Fruit fly (Drosophila melanogaster) whole organism, embryonic: ENCODE results near the gene Vdup1.

Source experiments
- ATbp ChIP-seq: fragments of 200-800 bp; sonication (Bioruptor generic); optimal IDR thresholded peaks from 2 replicates; lab custom pipeline; 2017; ENCODE audit warnings: missing biosample characterization, mild to moderate bottlenecking, missing genetic modification characterization, missing genetic modification reagents
- Adf1 ChIP-seq: fragments of 200-800 bp; sonication (Bioruptor generic); IDR thresholded peaks from 2 replicates; pipeline ENCODE4 v1.3.6; 2022; ENCODE audit warnings: missing biosample characterization, missing genetic modification characterization
- B-H2 ChIP-seq: fragments of 200-800 bp; sonication (Bioruptor generic); optimal IDR thresholded peaks from 2 replicates; lab custom pipeline; 2018; ENCODE audit warnings: missing biosample characterization, mild to moderate bottlenecking, missing genetic modification characterization
- CG11093 ChIP-seq: fragments of 200-800 bp; sonication (Bioruptor generic); IDR thresholded peaks from 3 replicates; pipeline ENCODE4 v1.3.6; 2022; ENCODE audit warnings: missing biosample characterization, missing genetic modification characterization
- CG11695 ChIP-seq: fragments of 200-800 bp; sonication (Bioruptor generic); IDR thresholded peaks from 3 replicates; pipeline ENCODE4 v1.3.6; 2022; ENCODE audit warnings: missing biosample characterization, missing genetic modification characterization
- CG11696 ChIP-seq: fragments of 200-800 bp; sonication (Bioruptor generic); IDR thresholded peaks from 2 replicates; pipeline ENCODE4 v1.3.6; 2022; ENCODE audit warnings: missing biosample characterization, missing genetic modification characterization
- CG17328 ChIP-seq: fragments of 200-800 bp; sonication (Bioruptor generic); IDR thresholded peaks from 2 replicates; pipeline ENCODE4 v1.3.6; 2022; ENCODE audit warnings: missing biosample characterization, missing genetic modification characterization
- CG1832 ChIP-seq: fragments of 200-800 bp; sonication (Bioruptor generic); optimal IDR thresholded peaks from 2 replicates; lab custom pipeline; 2017; ENCODE audit warnings: missing biosample characterization, mild to moderate bottlenecking, missing genetic modification characterization, inconsistent platforms
- CG2120 ChIP-seq: fragments of 200-800 bp; sonication (Bioruptor generic); optimal IDR thresholded peaks from 3 replicates; lab custom pipeline; 2016; ENCODE audit warnings: missing biosample characterization, missing genetic modification characterization
- CG2712 ChIP-seq: fragments of 200-800 bp; optimal IDR thresholded peaks from 3 replicates; lab custom pipeline; 2019; ENCODE audit warnings: missing biosample characterization, mild to moderate bottlenecking, missing genetic modification characterization, moderate library complexity
- CG2875 ChIP-seq: fragments of 200-800 bp; sonication (Bioruptor generic); optimal IDR thresholded peaks from 2 replicates; lab custom pipeline; 2017; ENCODE audit warnings: missing biosample characterization, mild to moderate bottlenecking, missing genetic modification characterization, missing genetic modification reagents
- CG33557 ChIP-seq: fragments of 200-800 bp; sonication (Bioruptor generic); optimal IDR thresholded peaks from 2 replicates; lab custom pipeline; 2019; ENCODE audit warnings: missing biosample characterization, mild to moderate bottlenecking, missing genetic modification characterization, moderate library complexity
- CG3838 ChIP-seq: fragments of 200-800 bp; sonication (Bioruptor generic); optimal IDR thresholded peaks from 3 replicates; lab custom pipeline; 2016; ENCODE audit warnings: missing biosample characterization, missing genetic modification characterization
- CG42726 ChIP-seq: fragments of 200-800 bp; sonication (Bioruptor generic); IDR thresholded peaks from 2 replicates; pipeline ENCODE4 v1.3.6; 2022; ENCODE audit warnings: missing biosample characterization, missing genetic modification characterization; ENCODE audit not compliant: partially characterized antibody
- CG6254 ChIP-seq: fragments of 200-800 bp; sonication (Bioruptor generic); optimal IDR thresholded peaks from 3 replicates; lab custom pipeline; 2017; ENCODE audit warnings: mild to moderate bottlenecking, missing biosample characterization, missing genetic modification reagents, missing genetic modification characterization
- CG8089 ChIP-seq: fragments of 200-800 bp; sonication (Bioruptor generic); optimal IDR thresholded peaks from 3 replicates; lab custom pipeline; 2016; ENCODE audit warnings: missing biosample characterization, missing genetic modification characterization
- CG8359 ChIP-seq: fragments of 200-800 bp; sonication (Bioruptor generic); optimal IDR thresholded peaks from 2 replicates; lab custom pipeline; 2017; ENCODE audit warnings: missing biosample characterization, mild to moderate bottlenecking, missing genetic modification characterization, borderline replicate concordance
- Dll ChIP-seq: fragments of 200-800 bp; sonication (Bioruptor generic); IDR thresholded peaks from 4 replicates; pipeline ENCODE4 v1.3.6; 2022; ENCODE audit warnings: missing biosample characterization, missing genetic modification characterization; ENCODE audit not compliant: partially characterized antibody
- Dref ChIP-seq: fragments of 200-800 bp; sonication (Bioruptor generic); IDR thresholded peaks from 2 replicates; pipeline ENCODE4 v1.3.6; 2022; ENCODE audit warnings: missing biosample characterization, missing genetic modification characterization
- Elba2 ChIP-seq: fragments of 200-800 bp; sonication (Bioruptor generic); optimal IDR thresholded peaks from 3 replicates; lab custom pipeline; 2016; ENCODE audit warnings: missing biosample characterization, missing genetic modification characterization
- MBD-R2 ChIP-seq: fragments of 200-800 bp; sonication (Bioruptor generic); IDR thresholded peaks from 2 replicates; pipeline ENCODE4 v1.3.6; 2022; ENCODE audit warnings: missing biosample characterization, missing genetic modification characterization
- NK7.1 ChIP-seq: fragments of 200-800 bp; sonication (Bioruptor generic); optimal IDR thresholded peaks from 3 replicates; lab custom pipeline; 2016; ENCODE audit warnings: missing biosample characterization, missing genetic modification characterization
- Xrp1 ChIP-seq: fragments of 200-800 bp; sonication (Bioruptor generic); IDR thresholded peaks from 2 replicates; pipeline ENCODE4 v1.3.6; 2022; ENCODE audit warnings: missing biosample characterization, missing genetic modification characterization
- YL-1 ChIP-seq: fragments of 200-800 bp; sonication (Bioruptor generic); optimal IDR thresholded peaks from 3 replicates; lab custom pipeline; 2017; ENCODE audit warnings: missing biosample characterization, mild to moderate bottlenecking, missing genetic modification characterization
- ara ChIP-seq: fragments of 200-800 bp; sonication (Bioruptor generic); IDR thresholded peaks from 2 replicates; pipeline ENCODE4 v1.3.6; 2022; ENCODE audit warnings: missing biosample characterization, missing genetic modification characterization
- bbx ChIP-seq: fragments of 200-800 bp; sonication (Bioruptor generic); IDR thresholded peaks from 2 replicates; pipeline ENCODE4 v1.3.6; 2022; ENCODE audit warnings: missing biosample characterization, missing genetic modification characterization; ENCODE audit not compliant: partially characterized antibody
- cas ChIP-seq: fragments of 200-800 bp; sonication (Bioruptor generic); IDR thresholded peaks from 2 replicates; pipeline ENCODE4 v1.3.6; 2022; ENCODE audit warnings: missing biosample characterization, missing genetic modification characterization
- crp ChIP-seq, 2 experiments: fragments of 200-800 bp; sonication (Bioruptor generic); optimal IDR thresholded peaks; 2 replicates in 1 of 2; 3 replicates in 1 of 2; lab custom pipeline; 2017; ENCODE audit warnings: missing biosample characterization in 2 of 2, missing genetic modification characterization in 2 of 2, mild to moderate bottlenecking in 1 of 2, moderate library complexity in 1 of 2
- dm ChIP-seq: fragments of 200-800 bp; sonication (Bioruptor generic); optimal IDR thresholded peaks from 3 replicates; lab custom pipeline; 2016; ENCODE audit warnings: missing biosample characterization, missing genetic modification characterization
- fru ChIP-seq: fragments of >200 bp; optimal IDR thresholded peaks from 2 replicates; lab custom pipeline; 2017
- grau ChIP-seq: fragments of 200-800 bp; optimal IDR thresholded peaks from 3 replicates; lab custom pipeline; 2019; ENCODE audit warnings: missing biosample characterization, mild to moderate bottlenecking, missing genetic modification characterization, moderate library complexity
- insv ChIP-seq, 2 experiments: fragments of 200-800 bp; sonication (Bioruptor generic); optimal IDR thresholded peaks; 3 replicates each; lab custom pipeline; 2016 to 2018; ENCODE audit warnings: missing biosample characterization in 2 of 2, missing genetic modification characterization in 2 of 2
- kah ChIP-seq: fragments of 200-800 bp; sonication (Bioruptor generic); optimal IDR thresholded peaks from 2 replicates; lab custom pipeline; 2018; ENCODE audit warnings: missing biosample characterization, mild to moderate bottlenecking, missing genetic modification characterization
- lilli ChIP-seq: fragments of 200-800 bp; sonication (Bioruptor generic); optimal IDR thresholded peaks from 3 replicates; lab custom pipeline; 2016; ENCODE audit warnings: missing biosample characterization, missing genetic modification characterization
- lola ChIP-seq, 3 experiments: fragments of >200 bp in 2 of 3; fragments of 200-800 bp in 1 of 3; sonication (Bioruptor generic) in 1 of 3; optimal IDR thresholded peaks; 2 replicates each; lab custom pipeline; 2017 to 2019; ENCODE audit warnings: missing biosample characterization in 3 of 3, missing genetic modification characterization in 3 of 3, mild to moderate bottlenecking in 1 of 3, moderate library complexity in 1 of 3
- nmo ChIP-seq: fragments of 200-800 bp; sonication (Bioruptor generic); optimal IDR thresholded peaks from 2 replicates; lab custom pipeline; 2018; ENCODE audit warnings: missing biosample characterization, mild to moderate bottlenecking, missing genetic modification characterization, moderate library complexity
- onecut ChIP-seq: fragments of 200-800 bp; sonication (Bioruptor generic); IDR thresholded peaks from 2 replicates; pipeline ENCODE4 v1.3.6; 2022; ENCODE audit warnings: missing biosample characterization, missing genetic modification characterization
- pho ChIP-seq: fragments of 200-800 bp; sonication (Bioruptor generic); optimal IDR thresholded peaks from 2 replicates; lab custom pipeline; 2016; ENCODE audit warnings: missing biosample characterization, missing genetic modification characterization
- row ChIP-seq: fragments of 200-800 bp; sonication (Bioruptor generic); IDR thresholded peaks from 3 replicates; pipeline ENCODE4 v1.3.6; 2022; ENCODE audit warnings: missing biosample characterization, missing genetic modification characterization
- sens ChIP-seq: fragments of 200-800 bp; sonication (Bioruptor generic); peaks from one replicate; lab custom pipeline; 2016; ENCODE audit warnings: missing biosample characterization, missing genetic modification characterization
- stwl ChIP-seq: fragments of 200-800 bp; sonication (Bioruptor generic); optimal IDR thresholded peaks from 3 replicates; lab custom pipeline; 2018; ENCODE audit warnings: missing biosample characterization, mild to moderate bottlenecking, missing genetic modification characterization, moderate library complexity
- toy ChIP-seq: fragments of 200-800 bp; sonication (Bioruptor generic); IDR thresholded peaks from 2 replicates; pipeline ENCODE4 v1.3.6; 2022; ENCODE audit warnings: missing biosample characterization, missing genetic modification characterization
- zf30C ChIP-seq: fragments of 200-800 bp; sonication (Bioruptor generic); optimal IDR thresholded peaks from 3 replicates; lab custom pipeline; 2018; ENCODE audit warnings: missing biosample characterization, mild to moderate bottlenecking, missing genetic modification characterization
- zfh1 ChIP-seq: fragments of 200-800 bp; sonication (Bioruptor generic); IDR thresholded peaks from 3 replicates; pipeline ENCODE4 v1.3.6; 2022; ENCODE audit warnings: missing biosample characterization, missing genetic modification characterization

Vdup1 gene

dm6 chr3L:174501-174900 lies 4.3 kb downstream of the Vdup1 start (continued):
- peak; percentile 1 for TF ChIP-seq B-H2 (GFP tag; lab: Kevin White, UChicago)
- TF ChIP-seq CG11695 (GFP tag; lab: Robert Waterston, UW), result no peak; the same call in 2 of the 3 replicates
- peak; percentile 28 for TF ChIP-seq CG2120 (GFP tag; lab: Kevin White, UChicago)
- TF ChIP-seq Dref (GFP tag; lab: Robert Waterston, UW), result peak; percentile 90
- TF ChIP-seq stwl (tag; lab: Kevin White, UChicago), result peak; percentile 71
- TF ChIP-seq, all 482 proteins: peak for 66

dm6 chr3L:171729-172128 lies 7.0 kb downstream of the Vdup1 start:
- TF ChIP-seq insv (GFP tag; optimal IDR thresholded peaks at IDR 0.05; lab: Kevin White, UChicago) (peak in 1 of 2 experiments; percentile 77), MBD-R2 (0 out of 2 replicates have a peak, but pooled peaks have one; percentile 21), Elba2 (GFP tag; lab: Kevin White, UChicago) (peak; percentile 17), CG1832 (GFP tag; lab: Kevin White, UChicago) (no peak), sens (GFP tag; lab: Kevin White, UChicago) (no peak), zfh1 (GFP tag; lab: Robert Waterston, UW) (no peak), onecut (GFP tag; lab: Robert Waterston, UW) (peak; percentile 90)

- TF ChIP-seq YL-1 (GFP tag; lab: Kevin White, UChicago) (peak; percentile 3), ara (0 out of 2 replicates have a peak, but pooled peaks have one; percentile 2), cas (GFP tag; lab: Robert Waterston, UW) (no peak), crp (GFP tag; optimal IDR thresholded peaks at IDR 0.05; lab: Kevin White, UChicago) (no peak), CG11696 (0 out of 2 replicates have a peak, but pooled peaks have one; percentile 43), sens (GFP tag; lab: Kevin White, UChicago) (peak; percentile 8), pho (GFP tag; lab: Kevin White, UChicago) (no peak), row (GFP tag; lab: Robert Waterston, UW) (0 out of 3 replicates have a peak, but pooled peaks have one; percentile 2)
Measured at dm6 chr3L:166789-167132, 12.0 kb downstream of the Vdup1 start.

- no peak for TF ChIP-seq NK7.1 (GFP tag; lab: Kevin White, UChicago)
- TF ChIP-seq grau (tag; lab: Kevin White, UChicago), result peak; percentile 30
- TF ChIP-seq lola (GFP tag; optimal IDR thresholded peaks at IDR 0.05; lab: Kevin White, UChicago), result peak in 1 of 3 experiments; percentile 34
- peak; percentile 52 for TF ChIP-seq CG2712 (tag; lab: Kevin White, UChicago)
- no peak for TF ChIP-seq CG8089 (GFP tag; lab: Kevin White, UChicago)
- no peak for TF ChIP-seq toy (GFP tag; lab: Robert Waterston, UW)
- 0 out of 3 replicates have a peak, but pooled peaks have one; percentile 24 for TF ChIP-seq row (GFP tag; lab: Robert Waterston, UW)
- TF ChIP-seq CG3838 (GFP tag; lab: Kevin White, UChicago), result no peak
- TF ChIP-seq CG8359, result no peak
- peak; percentile 2 for TF ChIP-seq CG6254 (GFP tag; lab: Kevin White, UChicago)
- TF ChIP-seq CG11093 (GFP tag; lab: Robert Waterston, UW), result no peak
- no peak for TF ChIP-seq Adf1 (GFP tag; lab: Robert Waterston, UW)
- peak; percentile 1 for TF ChIP-seq ATbp (GFP tag; lab: Kevin White, UChicago)
- peak; percentile 2 for TF ChIP-seq lilli (GFP tag; lab: Kevin White, UChicago)
- TF ChIP-seq CG17328 (GFP tag; lab: Robert Waterston, UW), result peak; percentile 49
- no peak for TF ChIP-seq CG42726 (GFP tag; lab: Robert Waterston, UW)
- TF ChIP-seq bbx, result no peak
- no peak for TF ChIP-seq B-H2 (GFP tag; lab: Kevin White, UChicago)
- TF ChIP-seq nmo, result peak; percentile 15
- no peak for TF ChIP-seq Dll
- TF ChIP-seq zf30C (GFP tag; lab: Kevin White, UChicago), result peak; percentile 76
- peak; percentile 52 for TF ChIP-seq Xrp1
- no peak for TF ChIP-seq fru (lab: Kevin White, UChicago)
- no peak for TF ChIP-seq kah (GFP tag; lab: Kevin White, UChicago)
- no peak for TF ChIP-seq dm (GFP tag; lab: Kevin White, UChicago)
- no peak for TF ChIP-seq CG33557 (GFP tag; lab: Kevin White, UChicago)
- TF ChIP-seq CG2875 (GFP tag; lab: Kevin White, UChicago), result peak; percentile 3
Measured at dm6 chr3L:165981-166788, 12.6 kb downstream of the Vdup1 start.
